Worm (Caenorhabditis elegans) whole organism, mixed stage, embryonic: ENCODE data around the gene ula-1.
"Not testable (repeated sequence)": the region's sequence is repeated elsewhere in the genome, so short reads cannot be mapped to it uniquely, and the experiment has no call there.

Source experiments
- M03D4.4 ChIP-seq: sonication (generic microtip); optimal IDR thresholded peaks from 2 replicates; lab custom pipeline; 2017; ENCODE audit warnings: mild to moderate bottlenecking, missing genetic modification characterization, missing compliant biosample characterization
- blmp-1 ChIP-seq: fragments of 150-350 bp; optimal IDR thresholded peaks from 2 replicates; lab custom pipeline; 2014; ENCODE audit warnings: missing biosample characterization, missing genetic modification characterization
- ceh-43 ChIP-seq: fragments of 200-800 bp; sonication (Bioruptor generic); optimal IDR thresholded peaks from 2 replicates; lab custom pipeline; 2018; ENCODE audit warnings: mild to moderate bottlenecking, missing genetic modification characterization, moderate library complexity, missing compliant biosample characterization
- ceh-83 ChIP-seq: fragments of 200-800 bp; sonication (Bioruptor generic); optimal IDR thresholded peaks from 2 replicates; lab custom pipeline; 2018; ENCODE audit warnings: mild to moderate bottlenecking, missing genetic modification characterization, missing compliant biosample characterization
- ces-1 ChIP-seq: fragments of 150-350 bp; optimal IDR thresholded peaks from 2 replicates; lab custom pipeline; 2014; ENCODE audit warnings: missing biosample characterization, missing genetic modification reagents, missing genetic modification characterization
- elt-1 ChIP-seq: sonication (generic microtip); optimal IDR thresholded peaks from 2 replicates; lab custom pipeline; 2017; ENCODE audit warnings: missing genetic modification characterization, mild to moderate bottlenecking, missing compliant biosample characterization, antibody characterized with exemption, moderate library complexity, borderline replicate concordance; ENCODE audit not compliant: insufficient read depth
- elt-3 ChIP-seq: fragments of 150-350 bp; optimal IDR thresholded peaks from 2 replicates; lab custom pipeline; 2014; ENCODE audit warnings: missing biosample characterization, missing genetic modification characterization
- flh-1 ChIP-seq: fragments of 200-800 bp; sonication (Bioruptor generic); optimal IDR thresholded peaks from 2 replicates; lab custom pipeline; 2018; ENCODE audit warnings: mild to moderate bottlenecking, missing genetic modification characterization, moderate library complexity, missing compliant biosample characterization
- lin-13 ChIP-seq: fragments of 150-350 bp; optimal IDR thresholded peaks from 2 replicates; lab custom pipeline; 2014; ENCODE audit warnings: missing biosample characterization, missing genetic modification characterization
- lin-32 ChIP-seq: fragments of 200-800 bp; sonication (Bioruptor generic); optimal IDR thresholded peaks from 2 replicates; lab custom pipeline; 2018; ENCODE audit warnings: mild to moderate bottlenecking, missing genetic modification characterization, missing compliant biosample characterization
- lsy-2 ChIP-seq: fragments of 150-350 bp; optimal IDR thresholded peaks from 2 replicates; lab custom pipeline; 2014; ENCODE audit warnings: missing biosample characterization, missing genetic modification characterization
- mab-5 ChIP-seq: fragments of 150-350 bp; optimal IDR thresholded peaks from 2 replicates; lab custom pipeline; 2014; ENCODE audit warnings: missing biosample characterization, missing genetic modification characterization
- mep-1 ChIP-seq: fragments of 150-350 bp; optimal IDR thresholded peaks from 2 replicates; lab custom pipeline; 2017; ENCODE audit warnings: missing biosample characterization, missing genetic modification reagents, missing genetic modification characterization, inconsistent platforms
- nhr-12 ChIP-seq: fragments of 150-350 bp; optimal IDR thresholded peaks from 2 replicates; lab custom pipeline; 2014; ENCODE audit warnings: missing biosample characterization, missing genetic modification characterization
- nhr-2 ChIP-seq: fragments of 150-350 bp; optimal IDR thresholded peaks from 2 replicates; lab custom pipeline; 2014; ENCODE audit warnings: missing biosample characterization, missing genetic modification characterization
- nhr-237 ChIP-seq: fragments of 150-350 bp; optimal IDR thresholded peaks from 2 replicates; lab custom pipeline; 2014; ENCODE audit warnings: missing biosample characterization, missing genetic modification characterization
- nhr-28 ChIP-seq: fragments of 150-350 bp; optimal IDR thresholded peaks from 2 replicates; lab custom pipeline; 2014; ENCODE audit warnings: missing biosample characterization, missing genetic modification characterization
- nhr-76 ChIP-seq: sonication (generic microtip); optimal IDR thresholded peaks from 2 replicates; lab custom pipeline; 2017; ENCODE audit warnings: missing biosample characterization, missing genetic modification characterization
- pha-4 ChIP-seq: fragments of 150-350 bp; optimal IDR thresholded peaks from 2 replicates; lab custom pipeline; 2018; ENCODE audit warnings: missing biosample characterization, missing genetic modification reagents, missing genetic modification characterization
- sem-2 ChIP-seq: fragments of 200-800 bp; sonication (Bioruptor generic); optimal IDR thresholded peaks from 2 replicates; lab custom pipeline; 2018; ENCODE audit warnings: mild to moderate bottlenecking, missing genetic modification characterization, missing compliant biosample characterization
- sptf-1 ChIP-seq: sonication (generic microtip); optimal IDR thresholded peaks from 2 replicates; lab custom pipeline; 2017; ENCODE audit warnings: mild to moderate bottlenecking, missing genetic modification characterization, moderate library complexity, missing compliant biosample characterization
- unc-120 ChIP-seq: sonication (generic microtip); optimal IDR thresholded peaks from 2 replicates; lab custom pipeline; 2017; ENCODE audit warnings: missing genetic modification characterization, missing compliant biosample characterization; ENCODE audit not compliant: poor library complexity, severe bottlenecking
- unc-39 ChIP-seq: fragments of 150-350 bp; optimal IDR thresholded peaks from 2 replicates; lab custom pipeline; 2014; ENCODE audit warnings: missing biosample characterization, missing genetic modification characterization
- unc-62 ChIP-seq: fragments of 150-350 bp; optimal IDR thresholded peaks from 2 replicates; lab custom pipeline; 2014; ENCODE audit warnings: missing biosample characterization, missing genetic modification reagents, missing genetic modification characterization
- zip-8 ChIP-seq: fragments of 150-350 bp; optimal IDR thresholded peaks from 2 replicates; lab custom pipeline; 2014; ENCODE audit warnings: missing biosample characterization, missing genetic modification characterization

ula-1 gene

ce11 chrIII:4934896-4935628 is 14.9 kb upstream of the ula-1 start, which contains the start of gene mrps-18C:
TSS of gene mrps-18C (plus strand) at chrIII:4935578.
- no peak for TF ChIP-seq flh-1 (GFP tag; lab: Kevin White, UChicago)

- TF ChIP-seq ces-1 (GFP tag; lab: Kevin White, UChicago) (no peak), flh-1 (GFP tag; lab: Kevin White, UChicago) (no peak), sem-2 (GFP tag; lab: Kevin White, UChicago) (no peak), mep-1 (no peak)
Observed at ce11 chrIII:4932203-4932699, 12.1 kb upstream of the ula-1 start, which contains the start of the genes C26E6.12 and eri-9. TSS of gene C26E6.12 (minus strand) at chrIII:4932253. TSS of gene eri-9 (plus strand) at chrIII:4932450.

ce11 chrIII:4930154-4930679 is 10.1 kb upstream of the ula-1 start, which contains the start of gene set-2:
TSS of gene set-2 (minus strand) at chrIII:4930204.
- peak; percentile 21 for TF ChIP-seq ces-1 (GFP tag; lab: Kevin White, UChicago)
- TF ChIP-seq flh-1 (GFP tag; lab: Kevin White, UChicago): no peak
- TF ChIP-seq blmp-1 (tag; lab: Kevin White, UChicago): no peak
- no peak for TF ChIP-seq nhr-12 (tag; lab: Kevin White, UChicago)
- no peak for TF ChIP-seq sem-2 (GFP tag; lab: Kevin White, UChicago)
- TF ChIP-seq pha-4: peak; percentile 9
- peak; percentile 66 for TF ChIP-seq sptf-1 (tag; lab: Kevin White, UChicago)
- no peak for TF ChIP-seq ceh-83 (GFP tag; lab: Kevin White, UChicago)
- no peak for TF ChIP-seq elt-1
- TF ChIP-seq lin-13 (tag; lab: Kevin White, UChicago): no peak
- peak; percentile 15 for TF ChIP-seq lsy-2 (tag; lab: Kevin White, UChicago)
- no peak for TF ChIP-seq ceh-43

- TF ChIP-seq mab-5 (tag; lab: Kevin White, UChicago): no peak
- TF ChIP-seq nhr-28 (tag; lab: Kevin White, UChicago): no peak
- TF ChIP-seq unc-62 (GFP tag; lab: Kevin White, UChicago): no peak
- TF ChIP-seq unc-39: no peak
Observed at ce11 chrIII:4924134-4924533, 4.0 kb upstream of the ula-1 start.

- not testable (repeated sequence) for TF ChIP-seq zip-8, lin-13, nhr-2 (tag; lab: Kevin White, UChicago)
Observed at ce11 chrIII:4922020-4922419, 1.9 kb upstream of the ula-1 start, which contains the start of gene mmab-1. TSS of gene mmab-1 (minus strand) at chrIII:4922114.

- TF ChIP-seq nhr-2 (tag; lab: Kevin White, UChicago): no peak
- no peak for TF ChIP-seq flh-1 (GFP tag; lab: Kevin White, UChicago)
- no peak for TF ChIP-seq ceh-83 (GFP tag; lab: Kevin White, UChicago)
- TF ChIP-seq elt-3 (tag; lab: Kevin White, UChicago): no peak
Observed at ce11 chrIII:4918906-4919305, 1.2 kb downstream of the ula-1 start.

- TF ChIP-seq nhr-28 (tag; lab: Kevin White, UChicago) (no peak), nhr-2 (tag; lab: Kevin White, UChicago) (no peak), pha-4 (no peak), lin-32 (GFP tag; lab: Kevin White, UChicago) (no peak), nhr-237 (tag; lab: Kevin White, UChicago) (peak; percentile 13), mep-1 (peak; percentile 55), nhr-76 (no peak), elt-1 (no peak), lsy-2 (tag; lab: Kevin White, UChicago) (peak; percentile 67), M03D4.4 (tag; lab: Kevin White, UChicago) (no peak), unc-120 (peak; percentile 61)
- TF ChIP-seq, all 35 proteins: peak for 4
Observed at ce11 chrIII:4917960-4918712, 2.0 kb downstream of the ula-1 start, which contains the start of gene rpb-8. TSS of gene rpb-8 (minus strand) at chrIII:4918008.
